Fruit fly (Drosophila melanogaster) whole organism, embryonic: ENCODE results near the gene CG13392.
A peak's percentile ranks its signal among the peaks of the same experiment; 100 is the strongest.

Source experiments
- ATbp ChIP-seq: fragments of 200-800 bp; sonication (Bioruptor generic); optimal IDR thresholded peaks from 2 replicates; lab custom pipeline; 2017; ENCODE audit warnings: missing biosample characterization, mild to moderate bottlenecking, missing genetic modification characterization, missing genetic modification reagents
- Asciz ChIP-seq: fragments of 200-800 bp; sonication (Bioruptor generic); optimal IDR thresholded peaks from 2 replicates; lab custom pipeline; 2017; ENCODE audit warnings: missing biosample characterization, mild to moderate bottlenecking, missing genetic modification characterization, missing genetic modification reagents
- Awh ChIP-seq: fragments of 200-800 bp; sonication (Bioruptor generic); IDR thresholded peaks from 2 replicates; pipeline ENCODE4, ENCODE4 v1.3.6; 2022; ENCODE audit warnings: missing biosample characterization, missing genetic modification characterization
- B-H2 ChIP-seq: fragments of 200-800 bp; sonication (Bioruptor generic); optimal IDR thresholded peaks from 2 replicates; lab custom pipeline; 2018; ENCODE audit warnings: missing biosample characterization, mild to moderate bottlenecking, missing genetic modification characterization
- CG10147 ChIP-seq: fragments of 200-800 bp; sonication (Bioruptor generic); optimal IDR thresholded peaks from 2 replicates; lab custom pipeline; 2019; ENCODE audit warnings: missing biosample characterization, mild to moderate bottlenecking, missing genetic modification characterization, moderate library complexity
- CG12391 ChIP-seq: fragments of 200-800 bp; sonication (Bioruptor generic); optimal IDR thresholded peaks from 3 replicates; lab custom pipeline; 2018; ENCODE audit warnings: missing biosample characterization, mild to moderate bottlenecking, missing genetic modification characterization, moderate library complexity
- CG14014 ChIP-seq: fragments of 200-800 bp; sonication (Bioruptor generic); IDR thresholded peaks from 2 replicates; pipeline ENCODE4 v1.3.6; 2022; ENCODE audit warnings: missing biosample characterization, missing genetic modification characterization
- CG14710 ChIP-seq: fragments of 200-800 bp; sonication (Bioruptor generic); optimal IDR thresholded peaks from 3 replicates; lab custom pipeline; 2019; ENCODE audit warnings: missing biosample characterization, mild to moderate bottlenecking, missing genetic modification characterization, moderate library complexity
- CG14860 ChIP-seq: fragments of 200-800 bp; sonication (Bioruptor generic); IDR thresholded peaks from 3 replicates; pipeline ENCODE4 v1.3.6; 2022; ENCODE audit warnings: missing biosample characterization, missing genetic modification characterization; ENCODE audit not compliant: partially characterized antibody
- CG14965 ChIP-seq: fragments of 200-800 bp; sonication (Bioruptor generic); optimal IDR thresholded peaks from 2 replicates; lab custom pipeline; 2016; ENCODE audit warnings: missing biosample characterization, missing genetic modification characterization, borderline replicate concordance
- CG17568 ChIP-seq: fragments of 200-800 bp; sonication (Bioruptor generic); optimal IDR thresholded peaks from 2 replicates; lab custom pipeline; 2018; ENCODE audit warnings: missing biosample characterization, mild to moderate bottlenecking, missing genetic modification characterization, moderate library complexity
- CG18599 ChIP-seq: fragments of 200-800 bp; sonication (Bioruptor generic); optimal IDR thresholded peaks from 3 replicates; lab custom pipeline; 2017; ENCODE audit warnings: missing biosample characterization, missing genetic modification characterization, mild to moderate bottlenecking, moderate library complexity, missing genetic modification reagents
- CG30403 ChIP-seq: fragments of 200-800 bp; sonication (Bioruptor generic); optimal IDR thresholded peaks from 3 replicates; lab custom pipeline; 2016; ENCODE audit warnings: missing biosample characterization, missing genetic modification characterization
- CG31441 ChIP-seq: fragments of 200-800 bp; sonication (Bioruptor generic); IDR thresholded peaks from 2 replicates; pipeline ENCODE4 v1.3.6; 2022; ENCODE audit warnings: missing biosample characterization, missing genetic modification characterization
- CG4854 ChIP-seq: fragments of 200-800 bp; sonication (Bioruptor generic); optimal IDR thresholded peaks from 2 replicates; lab custom pipeline; 2016; ENCODE audit warnings: missing biosample characterization, missing genetic modification characterization, inconsistent platforms
- CG6683 ChIP-seq: fragments of 200-800 bp; sonication (Bioruptor generic); optimal IDR thresholded peaks from 2 replicates; lab custom pipeline; 2017; ENCODE audit warnings: missing biosample characterization, mild to moderate bottlenecking, missing genetic modification characterization, missing genetic modification reagents
- CG7372 ChIP-seq: fragments of 200-800 bp; sonication (Bioruptor generic); IDR thresholded peaks from 2 replicates; pipeline ENCODE4 v1.3.6; 2022; ENCODE audit warnings: missing biosample characterization, missing genetic modification characterization
- CG8359 ChIP-seq: fragments of 200-800 bp; sonication (Bioruptor generic); optimal IDR thresholded peaks from 2 replicates; lab custom pipeline; 2017; ENCODE audit warnings: missing biosample characterization, mild to moderate bottlenecking, missing genetic modification characterization, borderline replicate concordance
- CG8388 ChIP-seq: fragments of 200-800 bp; sonication (Bioruptor generic); optimal IDR thresholded peaks from 2 replicates; lab custom pipeline; 2019; ENCODE audit warnings: missing biosample characterization, mild to moderate bottlenecking, missing genetic modification characterization, moderate library complexity
- Chrac-16 ChIP-seq: fragments of 200-800 bp; sonication (Bioruptor generic); optimal IDR thresholded peaks from 3 replicates; lab custom pipeline; 2016; ENCODE audit warnings: missing biosample characterization, missing genetic modification characterization
- Dip3 ChIP-seq: fragments of 200-800 bp; sonication (Bioruptor generic); optimal IDR thresholded peaks from 3 replicates; lab custom pipeline; 2016; ENCODE audit warnings: missing biosample characterization, missing genetic modification characterization
- Dll ChIP-seq: fragments of 200-800 bp; sonication (Bioruptor generic); IDR thresholded peaks from 4 replicates; pipeline ENCODE4 v1.3.6; 2022; ENCODE audit warnings: missing biosample characterization, missing genetic modification characterization; ENCODE audit not compliant: partially characterized antibody
- E2f2 ChIP-seq: fragments of 200-800 bp; sonication (Bioruptor generic); IDR thresholded peaks from 2 replicates; pipeline ENCODE4 v1.3.6; 2022; ENCODE audit warnings: missing biosample characterization, missing genetic modification characterization
- HLHmδ ChIP-seq: fragments of 200-800 bp; sonication (Bioruptor generic); optimal IDR thresholded peaks from 2 replicates; lab custom pipeline; 2018; ENCODE audit warnings: missing biosample characterization, mild to moderate bottlenecking, missing genetic modification characterization, moderate library complexity
- NFAT ChIP-seq: fragments of 200-800 bp; sonication (Bioruptor generic); IDR thresholded peaks from 2 replicates; pipeline ENCODE4 v1.3.6; 2022; ENCODE audit warnings: missing biosample characterization, missing genetic modification characterization
- Nf-YB ChIP-seq: fragments of 200-800 bp; sonication (Bioruptor generic); optimal IDR thresholded peaks from 3 replicates; lab custom pipeline; 2019; ENCODE audit warnings: missing biosample characterization, mild to moderate bottlenecking, missing genetic modification characterization, moderate library complexity
- NfI ChIP-seq: fragments of 200-800 bp; sonication (Bioruptor generic); optimal IDR thresholded peaks from 3 replicates; lab custom pipeline; 2018; ENCODE audit warnings: missing biosample characterization, mild to moderate bottlenecking, missing genetic modification characterization, moderate library complexity
- Oli ChIP-seq: fragments of 200-800 bp; sonication (Bioruptor generic); optimal IDR thresholded peaks from 2 replicates; lab custom pipeline; 2018; ENCODE audit warnings: missing biosample characterization, mild to moderate bottlenecking, missing genetic modification characterization, moderate library complexity
- PHDP ChIP-seq: fragments of 200-800 bp; sonication (Bioruptor generic); optimal IDR thresholded peaks from 3 replicates; lab custom pipeline; 2018; ENCODE audit warnings: missing biosample characterization, mild to moderate bottlenecking, missing genetic modification characterization, moderate library complexity
- Spps ChIP-seq: fragments of 200-800 bp; sonication (Bioruptor generic); optimal IDR thresholded peaks from 2 replicates; lab custom pipeline; 2018; ENCODE audit warnings: missing biosample characterization, mild to moderate bottlenecking, missing genetic modification characterization
- bbx ChIP-seq: fragments of 200-800 bp; sonication (Bioruptor generic); IDR thresholded peaks from 2 replicates; pipeline ENCODE4 v1.3.6; 2022; ENCODE audit warnings: missing biosample characterization, missing genetic modification characterization; ENCODE audit not compliant: partially characterized antibody
- bsh ChIP-seq, 2 experiments: fragments of 200-800 bp; sonication (Bioruptor generic); optimal IDR thresholded peaks; 2 replicates each; lab custom pipeline; 2017 to 2018; ENCODE audit warnings: mild to moderate bottlenecking in 2 of 2, missing biosample characterization in 2 of 2, missing genetic modification characterization in 2 of 2, moderate library complexity in 1 of 2
- caup ChIP-seq: fragments of 200-800 bp; sonication (Bioruptor generic); optimal IDR thresholded peaks from 3 replicates; lab custom pipeline; 2017; ENCODE audit warnings: missing biosample characterization, mild to moderate bottlenecking, missing genetic modification characterization, moderate library complexity; ENCODE audit not compliant: severe bottlenecking
- dati ChIP-seq: fragments of 200-800 bp; sonication (Bioruptor generic); IDR thresholded peaks from 2 replicates; pipeline ENCODE4 v1.3.6; 2022; ENCODE audit warnings: missing biosample characterization, missing genetic modification characterization
- grau ChIP-seq: fragments of 200-800 bp; optimal IDR thresholded peaks from 3 replicates; lab custom pipeline; 2019; ENCODE audit warnings: missing biosample characterization, mild to moderate bottlenecking, missing genetic modification characterization, moderate library complexity
- kni ChIP-seq: fragments of 200-800 bp; sonication (Bioruptor generic); optimal IDR thresholded peaks from 3 replicates; lab custom pipeline; 2017; ENCODE audit warnings: mild to moderate bottlenecking, missing biosample characterization, missing genetic modification reagents, missing genetic modification characterization
- knrl ChIP-seq: fragments of 200-800 bp; sonication (Bioruptor generic); IDR thresholded peaks from 3 replicates; pipeline ENCODE4 v1.3.6; 2022; ENCODE audit warnings: missing biosample characterization, missing genetic modification characterization; ENCODE audit not compliant: partially characterized antibody
- lilli ChIP-seq: fragments of 200-800 bp; sonication (Bioruptor generic); optimal IDR thresholded peaks from 3 replicates; lab custom pipeline; 2016; ENCODE audit warnings: missing biosample characterization, missing genetic modification characterization
- mirr ChIP-seq: fragments of 200-800 bp; sonication (Bioruptor generic); optimal IDR thresholded peaks from 3 replicates; lab custom pipeline; 2018; ENCODE audit warnings: missing biosample characterization, mild to moderate bottlenecking, missing genetic modification characterization
- nmo ChIP-seq: fragments of 200-800 bp; sonication (Bioruptor generic); optimal IDR thresholded peaks from 2 replicates; lab custom pipeline; 2018; ENCODE audit warnings: missing biosample characterization, mild to moderate bottlenecking, missing genetic modification characterization, moderate library complexity
- pfk ChIP-seq: fragments of 200-800 bp; sonication (Bioruptor generic); optimal IDR thresholded peaks from 2 replicates; lab custom pipeline; 2018; ENCODE audit warnings: missing biosample characterization, mild to moderate bottlenecking, missing genetic modification characterization, moderate library complexity
- pros ChIP-seq: fragments of 200-800 bp; sonication (Bioruptor generic); optimal IDR thresholded peaks from 3 replicates; lab custom pipeline; 2019; ENCODE audit warnings: missing biosample characterization, mild to moderate bottlenecking, missing genetic modification characterization, moderate library complexity
- pum ChIP-seq: fragments of 200-800 bp; sonication (Bioruptor generic); optimal IDR thresholded peaks from 2 replicates; lab custom pipeline; 2016; ENCODE audit warnings: missing biosample characterization, missing genetic modification characterization
- unpg ChIP-seq: fragments of 200-800 bp; sonication (Bioruptor generic); optimal IDR thresholded peaks from 3 replicates; lab custom pipeline; 2018; ENCODE audit warnings: missing biosample characterization, mild to moderate bottlenecking, missing genetic modification characterization, moderate library complexity
- zfh2 ChIP-seq: fragments of 200-800 bp; sonication (Bioruptor generic); optimal IDR thresholded peaks from 2 replicates; lab custom pipeline; 2016; ENCODE audit warnings: missing biosample characterization, missing genetic modification characterization

Gene CG13392

dm6 chr2L:8384108-8384601, 1.5 kb upstream of the CG13392 start, which contains the start of the genes Dad1 and CG13384 (continued):
- TF ChIP-seq pum (GFP tag; lab: Kevin White, UChicago) (peak; percentile 48), knrl (GFP tag; lab: Robert Waterston, UW) (peak; percentile 62), CG8359 (GFP tag; lab: Kevin White, UChicago) (peak; percentile 51), lilli (GFP tag; lab: Kevin White, UChicago) (peak; percentile 91), Awh (GFP tag; lab: Robert Waterston, UW) (peak; percentile 68), zfh2 (peak; percentile 63), ATbp (GFP tag; lab: Kevin White, UChicago) (peak; percentile 84), PHDP (peak; percentile 96), mirr (GFP tag; lab: Kevin White, UChicago) (peak; percentile 52), pfk (GFP tag; lab: Kevin White, UChicago) (peak; percentile 52)

- peak; percentile 58 for TF ChIP-seq CG30403 (GFP tag; lab: Kevin White, UChicago)
- TF ChIP-seq Nf-YB (GFP tag; lab: Kevin White, UChicago) = peak; percentile 1
- TF ChIP-seq dati (GFP tag; lab: Robert Waterston, UW) = no peak
- TF ChIP-seq Dll (GFP tag; lab: Robert Waterston, UW) = peak; percentile 79
- no peak for TF ChIP-seq pros (GFP tag; lab: Kevin White, UChicago)
- peak; percentile 21 for TF ChIP-seq CG10147
- TF ChIP-seq HLHmδ (GFP tag; lab: Kevin White, UChicago) = no peak
- peak; percentile 58 for TF ChIP-seq kni
- TF ChIP-seq CG17568 = peak; percentile 29
- TF ChIP-seq Dip3 (GFP tag; lab: Kevin White, UChicago) = no peak
- TF ChIP-seq E2f2 (GFP tag; lab: Robert Waterston, UW) = peak; percentile 53; the same call in 1 of the 2 replicates
- peak; percentile 17 for TF ChIP-seq CG6683 (GFP tag; lab: Kevin White, UChicago)
- TF ChIP-seq CG14014 (GFP tag; lab: Robert Waterston, UW) = no peak
- peak; percentile 37 for TF ChIP-seq CG8388 (GFP tag; lab: Kevin White, UChicago)
- peak; percentile 62 for TF ChIP-seq lilli (GFP tag; lab: Kevin White, UChicago)
- peak; percentile 26 for TF ChIP-seq pum (GFP tag; lab: Kevin White, UChicago)
- TF ChIP-seq CG4854 = peak; percentile 15
- no peak for TF ChIP-seq caup
- peak; percentile 65 for TF ChIP-seq CG14710
- peak; percentile 9 for TF ChIP-seq Oli
- peak; percentile 8 to 35 for TF ChIP-seq bsh (GFP tag; optimal IDR thresholded peaks at IDR 0.05; lab: Kevin White, UChicago)
- peak; percentile 4 for TF ChIP-seq NfI (GFP tag; lab: Kevin White, UChicago)
- peak; percentile 56 for TF ChIP-seq CG18599 (GFP tag; lab: Kevin White, UChicago)
- peak; percentile 41; the same call in 1 of the 3 replicates for TF ChIP-seq CG14860 (GFP tag; lab: Robert Waterston, UW)
- no peak for TF ChIP-seq CG14965
- no peak for TF ChIP-seq CG7372 (GFP tag; lab: Robert Waterston, UW)
- peak; percentile 41 for TF ChIP-seq unpg
- TF ChIP-seq bbx = peak; percentile 57; the same call in 1 of the 2 replicates
- peak; percentile 66 for TF ChIP-seq grau (tag; lab: Kevin White, UChicago)
- TF ChIP-seq NFAT (GFP tag; lab: Robert Waterston, UW) = no peak
- TF ChIP-seq Asciz = peak; percentile 16
- peak; percentile 41 for TF ChIP-seq nmo (GFP tag; lab: Kevin White, UChicago)
- TF ChIP-seq Spps (tag; lab: Kevin White, UChicago) = peak; percentile 23
- peak; percentile 39 for TF ChIP-seq B-H2
- TF ChIP-seq CG12391 (tag; lab: Kevin White, UChicago) = peak; percentile 67
- peak; percentile 49; the same call in 1 of the 2 replicates for TF ChIP-seq CG31441 (GFP tag; lab: Robert Waterston, UW)
- peak; percentile 16 for TF ChIP-seq Chrac-16 (GFP tag; lab: Kevin White, UChicago)
These were observed 1.0 kb downstream of the CG13392 start, which contains the start of gene AlaRS for dm6 chr2L:8381508-8382036. TSS of gene AlaRS (minus strand) at chr2L:8381764.
